Worm (Caenorhabditis elegans) whole organism, L4 larva: ENCODE measurements around the gene C52G5.3.

Experiments used
- F10B5.3 ChIP-seq: sonication (generic microtip); optimal IDR thresholded peaks from 2 replicates; lab custom pipeline; 2016; ENCODE audit warnings: mild to moderate bottlenecking, missing genetic modification characterization, missing compliant biosample characterization
- F44E2.7 ChIP-seq: fragments of 200-800 bp; sonication (Bioruptor generic); IDR thresholded peaks from 2 replicates; pipeline ENCODE4 v2.1.2; 2022; ENCODE audit warnings: missing genetic modification characterization, missing compliant biosample characterization
- F49E8.2 ChIP-seq: sonication (generic microtip); optimal IDR thresholded peaks from 2 replicates; lab custom pipeline; 2016; ENCODE audit warnings: missing compliant biosample characterization, mild to moderate bottlenecking, missing genetic modification characterization, borderline replicate concordance
- R02D3.7 ChIP-seq: fragments of 150-350 bp; sonication (generic microtip); optimal IDR thresholded peaks from 3 replicates; lab custom pipeline; 2014; ENCODE audit warnings: missing biosample characterization, missing genetic modification characterization
- T20F7.1 ChIP-seq: fragments of 200-800 bp; sonication (Bioruptor generic); optimal IDR thresholded peaks from 2 replicates; lab custom pipeline; 2018; ENCODE audit warnings: mild to moderate bottlenecking, missing genetic modification characterization, missing compliant biosample characterization
- Y5F2A.4 ChIP-seq: fragments of 200-800 bp; sonication (Bioruptor generic); optimal IDR thresholded peaks from 2 replicates; lab custom pipeline; 2018; ENCODE audit warnings: mild to moderate bottlenecking, missing genetic modification characterization, missing compliant biosample characterization
- Y75B8A.6 ChIP-seq: fragments of 200-800 bp; sonication (Bioruptor generic); IDR thresholded peaks from 2 replicates; pipeline ENCODE4 v1.3.6; 2022; ENCODE audit warnings: missing genetic modification reagents, missing genetic modification characterization, missing compliant biosample characterization
- aha-1 ChIP-seq: fragments of 150-350 bp; peaks from one replicate; lab custom pipeline; 2014; ENCODE audit warnings: missing biosample characterization, missing genetic modification characterization
- ama-1 ChIP-seq: fragments of 150-350 bp; optimal IDR thresholded peaks from 2 replicates; lab custom pipeline; 2014; ENCODE audit warnings: inconsistent platforms, mixed read lengths
- attf-4 ChIP-seq: sonication (generic microtip); optimal IDR thresholded peaks from 3 replicates; lab custom pipeline; 2017; ENCODE audit warnings: missing biosample characterization, missing genetic modification characterization
- ces-1 ChIP-seq: fragments of 150-350 bp; sonication (generic microtip); optimal IDR thresholded peaks from 4 replicates; lab custom pipeline; 2014; ENCODE audit warnings: missing biosample characterization, missing genetic modification reagents, missing genetic modification characterization
- cey-2 ChIP-seq: sonication (generic microtip); optimal IDR thresholded peaks from 3 replicates; lab custom pipeline; 2017; ENCODE audit warnings: missing genetic modification characterization, mild to moderate bottlenecking, missing compliant biosample characterization, antibody characterized with exemption, borderline replicate concordance; ENCODE audit not compliant: insufficient read depth
- ctbp-1 ChIP-seq: fragments of 200-800 bp; sonication (Bioruptor generic); IDR thresholded peaks from 2 replicates; pipeline ENCODE4 v1.3.6; 2022; ENCODE audit warnings: missing genetic modification reagents, missing genetic modification characterization, missing compliant biosample characterization
- daf-16 ChIP-seq, 3 experiments: sonication (generic microtip); optimal IDR thresholded peaks; 2 replicates each; lab custom pipeline; 2016 to 2017; ENCODE audit warnings: missing genetic modification characterization in 3 of 3, missing genetic modification reagents in 3 of 3, mild to moderate bottlenecking in 2 of 3, missing compliant biosample characterization in 2 of 3, missing biosample characterization in 1 of 3, moderate library complexity in 1 of 3
- daf-8 ChIP-seq: fragments of 200-800 bp; sonication (Bioruptor generic); IDR thresholded peaks from 2 replicates; pipeline ENCODE4 v1.3.6; 2022; ENCODE audit warnings: missing genetic modification characterization, missing compliant biosample characterization
- dmd-6 ChIP-seq: fragments of 200-800 bp; sonication (Bioruptor generic); IDR thresholded peaks from 2 replicates; pipeline ENCODE4 v1.3.6; 2022; ENCODE audit warnings: missing genetic modification reagents, missing genetic modification characterization, missing compliant biosample characterization
- dpl-1 ChIP-seq: fragments of 150-350 bp; optimal IDR thresholded peaks from 2 replicates; lab custom pipeline; 2014; ENCODE audit warnings: missing biosample characterization, missing genetic modification reagents, missing genetic modification characterization
- egl-43 ChIP-seq: fragments of 200-800 bp; sonication (Bioruptor generic); IDR thresholded peaks from 2 replicates; pipeline ENCODE4 v1.3.6; 2022; ENCODE audit warnings: missing genetic modification reagents, missing genetic modification characterization, missing compliant biosample characterization
- fkh-10 ChIP-seq: fragments of 150-350 bp; optimal IDR thresholded peaks from 2 replicates; lab custom pipeline; 2014; ENCODE audit warnings: missing biosample characterization, missing genetic modification reagents, missing genetic modification characterization
- fos-1 ChIP-seq: fragments of 150-350 bp; optimal IDR thresholded peaks from 2 replicates; lab custom pipeline; 2014; ENCODE audit warnings: missing biosample characterization, missing genetic modification characterization
- hlh-11 ChIP-seq: fragments of 200-800 bp; sonication (Bioruptor generic); optimal IDR thresholded peaks from 2 replicates; lab custom pipeline; 2018; ENCODE audit warnings: mild to moderate bottlenecking, missing genetic modification characterization, missing compliant biosample characterization
- lin-13 ChIP-seq: fragments of 150-350 bp; optimal IDR thresholded peaks from 2 replicates; lab custom pipeline; 2014; ENCODE audit warnings: missing biosample characterization, missing genetic modification reagents, missing genetic modification characterization
- lin-15B ChIP-seq: fragments of 150-350 bp; sonication (generic microtip); optimal IDR thresholded peaks from 3 replicates; lab custom pipeline; 2014; ENCODE audit warnings: missing biosample characterization, missing genetic modification characterization
- lin-39 ChIP-seq: fragments of 150-350 bp; optimal IDR thresholded peaks from 2 replicates; lab custom pipeline; 2014; ENCODE audit warnings: missing biosample characterization, missing genetic modification reagents, missing genetic modification characterization
- lir-3 ChIP-seq: sonication (generic microtip); optimal IDR thresholded peaks from 2 replicates; lab custom pipeline; 2016; ENCODE audit warnings: mild to moderate bottlenecking, missing genetic modification characterization, missing compliant biosample characterization
- lsy-2 ChIP-seq, 2 experiments: fragments of 150-350 bp in 1 of 2; sonication (generic microtip) in 1 of 2; optimal IDR thresholded peaks; 2 replicates each; lab custom pipeline; 2014 to 2017; ENCODE audit warnings: missing biosample characterization in 2 of 2, missing genetic modification characterization in 2 of 2
- madf-5 ChIP-seq, 2 experiments: fragments of 200-800 bp; sonication (Bioruptor generic); IDR thresholded peaks; 2 replicates each; pipeline ENCODE4 v1.3.6; 2022; ENCODE audit warnings: missing compliant biosample characterization in 2 of 2, missing genetic modification characterization in 2 of 2
- madf-9 ChIP-seq: fragments of 200-800 bp; sonication (Bioruptor generic); conservative IDR thresholded peaks from 2 replicates; pipeline ENCODE4 v1.3.6; 2022; ENCODE audit warnings: missing genetic modification reagents, missing genetic modification characterization, missing compliant biosample characterization
- mdl-1 ChIP-seq, 2 experiments: fragments of 150-350 bp in 1 of 2; sonication (generic microtip) in 1 of 2; optimal IDR thresholded peaks; 2 replicates each; lab custom pipeline; 2014 to 2017; ENCODE audit warnings: missing biosample characterization in 2 of 2, missing genetic modification characterization in 2 of 2
- mdt-29 ChIP-seq: fragments of 200-800 bp; sonication (Bioruptor generic); IDR thresholded peaks from 2 replicates; pipeline ENCODE4 v1.3.6; 2022; ENCODE audit warnings: missing genetic modification reagents, missing genetic modification characterization, missing compliant biosample characterization
- mxl-2 ChIP-seq: fragments of 200-800 bp; sonication (Bioruptor generic); conservative IDR thresholded peaks from 2 replicates; pipeline ENCODE4 v1.3.6; 2022; ENCODE audit warnings: missing genetic modification reagents, missing genetic modification characterization, missing compliant biosample characterization
- nhr-111 ChIP-seq: fragments of 200-800 bp; sonication (Bioruptor generic); optimal IDR thresholded peaks from 2 replicates; lab custom pipeline; 2018; ENCODE audit warnings: mild to moderate bottlenecking, missing genetic modification characterization, missing compliant biosample characterization
- nhr-41 ChIP-seq: fragments of 200-800 bp; sonication (Bioruptor generic); IDR thresholded peaks from 2 replicates; pipeline ENCODE4 v1.3.6; 2022; ENCODE audit warnings: missing genetic modification reagents, missing genetic modification characterization, missing compliant biosample characterization
- nhr-42 ChIP-seq: fragments of 200-800 bp; sonication (Bioruptor generic); IDR thresholded peaks from 2 replicates; pipeline ENCODE4 v1.3.6; 2022; ENCODE audit warnings: missing genetic modification characterization, missing compliant biosample characterization
- nhr-6 ChIP-seq: fragments of 150-350 bp; optimal IDR thresholded peaks from 2 replicates; lab custom pipeline; 2014; ENCODE audit warnings: missing biosample characterization, missing genetic modification characterization
- nhr-77 ChIP-seq: fragments of 150-350 bp; optimal IDR thresholded peaks from 2 replicates; lab custom pipeline; 2014; ENCODE audit warnings: missing biosample characterization, missing genetic modification characterization
- pha-4 ChIP-seq, 2 experiments: fragments of 150-350 bp in 1 of 2; fragments of 200-800 bp in 1 of 2; sonication (Bioruptor generic) in 1 of 2; IDR thresholded peaks in 1 of 2; optimal IDR thresholded peaks in 1 of 2; 2 replicates each; pipeline versions ENCODE4 v1.3.6 to Lab custom; 2014 to 2022; ENCODE audit warnings: missing genetic modification characterization in 2 of 2, missing genetic modification reagents in 2 of 2, missing biosample characterization in 1 of 2, missing compliant biosample characterization in 1 of 2
- pqm-1 ChIP-seq: sonication (generic microtip); optimal IDR thresholded peaks from 2 replicates; lab custom pipeline; 2017; ENCODE audit warnings: missing biosample characterization, missing genetic modification characterization
- rbr-2 ChIP-seq: sonication (generic microtip); optimal IDR thresholded peaks from 2 replicates; lab custom pipeline; 2016; ENCODE audit warnings: missing genotype, missing genetic modification characterization, missing compliant biosample characterization
- saeg-2 ChIP-seq: fragments of 200-800 bp; sonication (Bioruptor generic); IDR thresholded peaks from 2 replicates; pipeline ENCODE4 v1.3.6; 2022; ENCODE audit warnings: missing genetic modification reagents, missing genetic modification characterization, missing compliant biosample characterization
- spr-1 ChIP-seq: sonication (generic microtip); optimal IDR thresholded peaks from 2 replicates; lab custom pipeline; 2016; ENCODE audit warnings: mild to moderate bottlenecking, missing genetic modification characterization, missing compliant biosample characterization
- tra-1 ChIP-seq: fragments of 200-800 bp; sonication (Bioruptor generic); IDR thresholded peaks from 2 replicates; pipeline ENCODE4 v1.3.6; 2022; ENCODE audit warnings: missing genetic modification reagents, missing genetic modification characterization, missing compliant biosample characterization
- unc-130 ChIP-seq: sonication (generic microtip); optimal IDR thresholded peaks from 2 replicates; lab custom pipeline; 2016; ENCODE audit warnings: missing genetic modification reagents, missing genetic modification characterization, missing compliant biosample characterization
- vab-7 ChIP-seq: fragments of 200-800 bp; sonication (Bioruptor generic); IDR thresholded peaks from 2 replicates; pipeline ENCODE4 v1.3.6; 2022; ENCODE audit warnings: missing genetic modification reagents, missing genetic modification characterization, missing compliant biosample characterization
- zfp-3 ChIP-seq: fragments of 200-800 bp; sonication (Bioruptor generic); conservative IDR thresholded peaks from 2 replicates; pipeline ENCODE4 v1.3.6; 2022; ENCODE audit warnings: missing genetic modification reagents, missing genetic modification characterization, missing compliant biosample characterization
- zip-11 ChIP-seq: fragments of 200-800 bp; sonication (Bioruptor generic); IDR thresholded peaks from 2 replicates; pipeline ENCODE4 v1.3.6; 2022; ENCODE audit warnings: missing genetic modification characterization, missing compliant biosample characterization
- ztf-7 ChIP-seq: fragments of 150-350 bp; optimal IDR thresholded peaks from 2 replicates; lab custom pipeline; 2014; ENCODE audit warnings: missing biosample characterization, missing genetic modification characterization

Gene C52G5.3

ce11 chrX:12846043-12846442 lies at the start of gene C52G5.3:
Gene C52G5.3 (minus strand): TSS chrX:12846143.
- TF ChIP-seq R02D3.7 (tag; lab: Kevin White, UChicago) (no peak), lir-3 (no peak), madf-5 (GFP tag; IDR thresholded peaks at IDR 0.05; lab: Robert Waterston, UW) (no peak), tra-1 (GFP tag; lab: Robert Waterston, UW) (no peak), lin-13 (GFP tag; lab: Kevin White, UChicago) (no peak), F10B5.3 (tag; lab: Kevin White, UChicago) (no peak)

DNA sequence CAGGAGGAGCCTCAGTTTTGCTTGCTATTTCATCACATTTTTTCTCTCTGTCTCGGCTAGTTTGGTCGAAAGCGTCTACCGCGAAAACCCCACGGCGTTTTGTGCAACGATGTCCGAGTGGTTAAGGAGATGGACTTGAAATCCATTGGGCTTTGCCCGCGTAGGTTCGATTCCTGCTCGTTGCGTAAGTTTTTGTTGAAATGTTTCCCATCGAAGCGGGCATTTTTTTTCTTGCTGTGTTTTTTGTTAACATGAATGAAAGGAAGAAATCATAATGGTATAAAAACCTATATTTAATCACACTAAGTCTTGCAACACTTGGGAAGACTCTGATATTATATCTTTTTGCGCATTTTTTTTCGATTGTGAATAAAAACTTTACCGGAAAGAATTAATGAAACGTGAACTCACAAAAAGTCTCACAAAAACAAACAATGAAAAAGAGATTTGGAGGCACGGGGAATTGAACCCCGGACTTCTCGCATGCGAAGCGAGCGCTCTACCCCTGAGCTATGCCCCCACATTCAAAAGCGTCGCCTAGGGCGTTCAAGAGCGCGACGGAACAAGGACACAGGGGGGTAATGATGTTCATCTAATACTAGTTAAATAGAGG lies 44.0 kb upstream of the C52G5.3 start:
- no peak for TF ChIP-seq Y5F2A.4 (GFP tag; lab: Kevin White, UChicago)
- no peak for TF ChIP-seq zip-11
- no peak for TF ChIP-seq daf-8
- peak; percentile 76 for TF ChIP-seq ztf-7 (tag; lab: Kevin White, UChicago)
- peak; percentile 67 for TF ChIP-seq nhr-111
- TF ChIP-seq dmd-6 (GFP tag; lab: Robert Waterston, UW), result peak; percentile 57
- peak; percentile 86 for TF ChIP-seq saeg-2 (GFP tag; lab: Robert Waterston, UW)
- TF ChIP-seq nhr-41 (GFP tag; lab: Robert Waterston, UW), result peak; percentile 39; the same call in 1 of the 2 replicates
- no peak for TF ChIP-seq fkh-10 (GFP tag; lab: Kevin White, UChicago)
- TF ChIP-seq daf-16 (GFP tag; optimal IDR thresholded peaks at IDR 0.05; lab: Kevin White, UChicago), result peak; percentile 58 to 65
- TF ChIP-seq daf-16 (tag; optimal IDR thresholded peaks at IDR 0.05; lab: Kevin White, UChicago), result peak; percentile 45
- TF ChIP-seq attf-4 (tag; lab: Kevin White, UChicago), result peak; percentile 32
- no peak; the same call in 1 of the 2 replicates for TF ChIP-seq egl-43 (GFP tag; lab: Robert Waterston, UW)
- TF ChIP-seq lin-15B (tag; lab: Kevin White, UChicago), result no peak
- TF ChIP-seq mdl-1 (tag; optimal IDR thresholded peaks at IDR 0.05; lab: Kevin White, UChicago), result no peak
- no peak for TF ChIP-seq nhr-6 (tag; lab: Kevin White, UChicago)
- TF ChIP-seq vab-7, result peak; percentile 76
- peak; percentile 74; the same call in 1 of the 2 replicates for TF ChIP-seq nhr-42
- TF ChIP-seq lin-13 (GFP tag; lab: Kevin White, UChicago), result no peak
- no peak for TF ChIP-seq lin-39 (tag; lab: Kevin White, UChicago)
- peak; percentile 63 for TF ChIP-seq madf-9
- TF ChIP-seq rbr-2 (tag; lab: Kevin White, UChicago), result peak; percentile 78
- peak; percentile 64 to 65 for TF ChIP-seq lsy-2 (tag; optimal IDR thresholded peaks at IDR 0.05; lab: Kevin White, UChicago)
- no peak for TF ChIP-seq unc-130 (GFP tag; lab: Kevin White, UChicago)
- TF ChIP-seq lir-3, result peak; percentile 47
- TF ChIP-seq pha-4 (GFP tag; IDR thresholded peaks at IDR 0.05; lab: Robert Waterston, UW), result peak; percentile 84
- TF ChIP-seq pha-4 (tag; optimal IDR thresholded peaks at IDR 0.05; lab: Kevin White, UChicago), result no peak
- peak; percentile 74; the same call in 1 of the 2 replicates for TF ChIP-seq F44E2.7 (GFP tag; lab: Robert Waterston, UW)
- no peak for TF ChIP-seq fos-1
- no peak for TF ChIP-seq mdt-29 (GFP tag; lab: Robert Waterston, UW)
- TF ChIP-seq pqm-1 (tag; lab: Kevin White, UChicago), result peak; percentile 17
- TF ChIP-seq cey-2 (tag; lab: Kevin White, UChicago), result no peak
- peak; percentile 33 for TF ChIP-seq F49E8.2
- TF ChIP-seq mxl-2 (GFP tag; lab: Robert Waterston, UW), result peak; percentile 37; the same call in 1 of the 2 replicates
- TF ChIP-seq F10B5.3 (tag; lab: Kevin White, UChicago), result peak; percentile 57
- TF ChIP-seq nhr-77 (tag; lab: Kevin White, UChicago), result peak; percentile 53
- TF ChIP-seq ama-1 (lab: Kevin White, UChicago), result no peak
- TF ChIP-seq ces-1, result peak; percentile 26
- TF ChIP-seq T20F7.1, result no peak
- peak; percentile 28 for TF ChIP-seq hlh-11 (tag; lab: Kevin White, UChicago)
- peak; percentile 58 for TF ChIP-seq spr-1 (tag; lab: Kevin White, UChicago)
- peak; percentile 97 for TF ChIP-seq aha-1 (tag; lab: Kevin White, UChicago)
- TF ChIP-seq Y75B8A.6 (GFP tag; lab: Robert Waterston, UW), result no peak
- TF ChIP-seq ctbp-1 (GFP tag; lab: Robert Waterston, UW), result peak; percentile 71
- TF ChIP-seq dpl-1 (GFP tag; lab: Kevin White, UChicago), result peak; percentile 22
- TF ChIP-seq zfp-3 (GFP tag; lab: Robert Waterston, UW), result peak; percentile 61
